Worm (Caenorhabditis elegans): Measurements from ENCODE around the gene acly-1.

ce11 chrX:1485718-1486117, 6.4 kb downstream of the acly-1 start, which contains the start of gene D1005.4:
- TF ChIP-seq nhr-11 (tag; optimal IDR thresholded peaks at IDR 0.05) (no peak), swsn-7 (tag; optimal IDR thresholded peaks at IDR 0.05) (no peak), ces-1 (GFP tag; optimal IDR thresholded peaks at IDR 0.05) (no peak), nhr-237 (tag; optimal IDR thresholded peaks at IDR 0.05) (no peak), nhr-28 (tag; optimal IDR thresholded peaks at IDR 0.05) (no peak), ztf-4 (tag; optimal IDR thresholded peaks at IDR 0.05) (no peak), zag-1 (tag; optimal IDR thresholded peaks at IDR 0.05) (no peak), alr-1 (tag; optimal IDR thresholded peaks at IDR 0.05; ENCODE audit: borderline replicate concordance) (no peak)
